Fruit fly (Drosophila melanogaster) whole organism, wandering third instar larva: ENCODE measurements around the gene CG46308.

Source experiments
- GATAd ChIP-seq: sonication (Bioruptor generic); optimal IDR thresholded peaks from 2 replicates; lab custom pipeline; 2016; ENCODE audit warnings: missing biosample characterization, missing genetic modification characterization
- Hr78 ChIP-seq: fragments of >200 bp; optimal IDR thresholded peaks from 2 replicates; lab custom pipeline; 2017; ENCODE audit warnings: missing biosample characterization, missing genetic modification characterization
- Myc ChIP-seq: fragments of >200 bp; optimal IDR thresholded peaks from 2 replicates; lab custom pipeline; 2017
- N ChIP-seq: fragments of >200 bp; optimal IDR thresholded peaks from 2 replicates; lab custom pipeline; 2018; ENCODE audit warnings: missing biosample characterization, missing external identifiers, missing genetic modification characterization
- h ChIP-seq: fragments of 200-800 bp; sonication (Bioruptor generic); optimal IDR thresholded peaks from 3 replicates; lab custom pipeline; 2016; ENCODE audit warnings: missing biosample characterization, mild to moderate bottlenecking, missing genetic modification characterization
- jim ChIP-seq: fragments of 175-275, 200-325 bp; sonication (Bioruptor generic); optimal IDR thresholded peaks from 2 replicates; lab custom pipeline; 2016; ENCODE audit warnings: missing biosample characterization, mild to moderate bottlenecking, missing genetic modification characterization
- rgr ChIP-seq: fragments of 200-800 bp; sonication (Bioruptor generic); optimal IDR thresholded peaks from 3 replicates; lab custom pipeline; 2016; ENCODE audit warnings: missing biosample characterization, mild to moderate bottlenecking, missing genetic modification characterization

DNA sequence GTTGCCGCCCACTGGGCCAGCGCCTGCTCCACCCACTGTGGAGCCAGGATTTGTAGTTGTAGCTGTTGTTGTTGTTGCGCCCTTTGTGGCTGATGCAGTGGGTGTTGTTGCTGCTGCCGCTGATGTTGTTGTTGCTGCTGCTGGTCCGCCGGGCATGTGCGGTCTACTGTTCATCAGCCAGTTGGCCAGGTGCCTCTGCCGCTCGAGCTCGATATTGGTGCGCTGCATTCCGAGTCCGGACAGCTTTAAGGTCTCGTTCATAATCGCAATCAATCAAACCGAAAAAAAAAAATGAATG, 51.4 kb downstream of the CG46308 start:
- no peak for TF ChIP-seq Myc (lab: Kevin White, UChicago)
- no peak for TF ChIP-seq Hr78 (GFP tag; lab: Kevin White, UChicago)
- no peak for TF ChIP-seq rgr (GFP tag; lab: Kevin White, UChicago)
- no peak for TF ChIP-seq jim (GFP tag; lab: Kevin White, UChicago)
- TF ChIP-seq N: no peak
- no peak for TF ChIP-seq GATAd (GFP tag; lab: Kevin White, UChicago)
- no peak for TF ChIP-seq h (GFP tag; lab: Kevin White, UChicago)
